Fruit fly (Drosophila melanogaster): ENCODE data around the gene Ncoa6.

Gene Ncoa6

dm6 chr2L:5278309-5279130, 48.0 kb downstream of the Ncoa6 start, which contains the start of the genes Nin and Bub1 (continued):
- TF ChIP-seq pum (GFP tag; optimal IDR thresholded peaks at IDR 0.05), result no peak
- TF ChIP-seq Elba2 (GFP tag; optimal IDR thresholded peaks at IDR 0.05), result no peak
- no peak for TF ChIP-seq Nf-YA (GFP tag; IDR thresholded peaks at IDR 0.05)
- peak; percentile 84 for TF ChIP-seq hb (GFP tag; IDR thresholded peaks at IDR 0.05; ENCODE audit: partially characterized antibody)
- TF ChIP-seq NFAT (GFP tag; IDR thresholded peaks at IDR 0.05), result no peak; the same call in 1 of the 2 replicates
- TF ChIP-seq CG4424 (GFP tag; optimal IDR thresholded peaks at IDR 0.05), result no peak
- TF ChIP-seq yki (optimal IDR thresholded peaks at IDR 0.05), result no peak
- TF ChIP-seq NfI (GFP tag; optimal IDR thresholded peaks at IDR 0.05), result peak; percentile 8
- peak; percentile 96 for TF ChIP-seq Opbp (GFP tag; IDR thresholded peaks at IDR 0.05; ENCODE audit: partially characterized antibody)
- no peak for TF ChIP-seq Hr78 (GFP tag; optimal IDR thresholded peaks at IDR 0.05)
- TF ChIP-seq CG2129 (GFP tag; IDR thresholded peaks at IDR 0.05; ENCODE audit: partially characterized antibody), result peak; percentile 64; the same call in 1 of the 2 replicates
- no peak for TF ChIP-seq disco-r (GFP tag; optimal IDR thresholded peaks at IDR 0.05)
- no peak for TF ChIP-seq CG31365 (tag; optimal IDR thresholded peaks at IDR 0.05)
- TF ChIP-seq Doc2 (GFP tag; IDR thresholded peaks at IDR 0.05), result no peak
- no peak for TF ChIP-seq cad (GFP tag; optimal IDR thresholded peaks at IDR 0.05)
- TF ChIP-seq pnt (GFP tag; optimal IDR thresholded peaks at IDR 0.05), result no peak
- TF ChIP-seq sens-2 (GFP tag; IDR thresholded peaks at IDR 0.05), result no peak
- TF ChIP-seq CG17829 (tag; optimal IDR thresholded peaks at IDR 0.05), result peak; percentile 34
- peak; percentile 44 for TF ChIP-seq pzg (GFP tag; optimal IDR thresholded peaks at IDR 0.05)
- TF ChIP-seq Spps (tag; optimal IDR thresholded peaks at IDR 0.05), result no peak
- no peak for TF ChIP-seq CG10959 (GFP tag; IDR thresholded peaks at IDR 0.05)
- TF ChIP-seq C15 (GFP tag; IDR thresholded peaks at IDR 0.05), result no peak
- no peak for TF ChIP-seq ci (GFP tag; IDR thresholded peaks at IDR 0.05)
- TF ChIP-seq nau (GFP tag; optimal IDR thresholded peaks at IDR 0.05), result no peak
- no peak for TF ChIP-seq CG32767 (GFP tag; IDR thresholded peaks at IDR 0.05)
- TF ChIP-seq HmgZ (tag; optimal IDR thresholded peaks at IDR 0.05), result no peak
- TF ChIP-seq slbo (GFP tag; IDR thresholded peaks at IDR 0.05), result peak; percentile 81
- no peak for TF ChIP-seq pb (GFP tag; optimal IDR thresholded peaks at IDR 0.05)
- no peak for TF ChIP-seq CG10321 (GFP tag; IDR thresholded peaks at IDR 0.05)
- TF ChIP-seq Hsf (GFP tag; optimal IDR thresholded peaks at IDR 0.05), result peak; percentile 18
- TF ChIP-seq Awh (GFP tag; IDR thresholded peaks at IDR 0.05), result no peak
- no peak for TF ChIP-seq CG6813 (GFP tag; optimal IDR thresholded peaks at IDR 0.05)
- no peak for TF ChIP-seq CHES-1-like (GFP tag; optimal IDR thresholded peaks at IDR 0.05)
- TF ChIP-seq CG15073 (GFP tag; optimal IDR thresholded peaks at IDR 0.05), result no peak
- TF ChIP-seq mld (GFP tag; IDR thresholded peaks at IDR 0.05; ENCODE audit: partially characterized antibody), result peak; percentile 79
- TF ChIP-seq seq (GFP tag; IDR thresholded peaks at IDR 0.05), result no peak
- peak; percentile 10 for TF ChIP-seq mam (GFP tag; optimal IDR thresholded peaks at IDR 0.05)
- no peak for TF ChIP-seq Hr51 (GFP tag; optimal IDR thresholded peaks at IDR 0.05)
- TF ChIP-seq Sry-β (GFP tag; optimal IDR thresholded peaks at IDR 0.05), result peak; percentile 43
- no peak for TF ChIP-seq dati (GFP tag; IDR thresholded peaks at IDR 0.05)
- peak; percentile 72 for TF ChIP-seq nerfin-2 (GFP tag; IDR thresholded peaks at IDR 0.05; ENCODE audit: partially characterized antibody)
- TF ChIP-seq CG7963 (GFP tag; IDR thresholded peaks at IDR 0.05; ENCODE audit: partially characterized antibody), result peak; percentile 81
- peak; percentile 31; the same call in 1 of the 2 replicates for TF ChIP-seq CG14441 (GFP tag; IDR thresholded peaks at IDR 0.05)
- no peak for TF ChIP-seq NC2β (GFP tag; optimal IDR thresholded peaks at IDR 0.05)
- TF ChIP-seq Neu2 (GFP tag; optimal IDR thresholded peaks at IDR 0.05; ENCODE audit: borderline replicate concordance), result no peak
- no peak for TF ChIP-seq CG1832 (GFP tag; optimal IDR thresholded peaks at IDR 0.05)
- TF ChIP-seq ttk (GFP tag; IDR thresholded peaks at IDR 0.05), result 0 out of 2 replicates have a peak, but pooled peaks have one; percentile 21
- no peak for TF ChIP-seq grn (GFP tag; optimal IDR thresholded peaks at IDR 0.05)
- no peak for TF ChIP-seq sqz (GFP tag; optimal IDR thresholded peaks at IDR 0.05)
- TF ChIP-seq btn (GFP tag; optimal IDR thresholded peaks at IDR 0.05), result no peak

Measured in whole organism, embryonic.